Worm (Caenorhabditis elegans) whole organism, late embryonic: ENCODE results near the gene toc-1.

Experiments
- C38D4.7 ChIP-seq: fragments of 200-800 bp; sonication (Bioruptor generic); optimal IDR thresholded peaks from 2 replicates; lab custom pipeline; 2018; ENCODE audit warnings: mild to moderate bottlenecking, missing genetic modification characterization, moderate library complexity, missing compliant biosample characterization
- F13H6.1 ChIP-seq: sonication (generic microtip); optimal IDR thresholded peaks from 2 replicates; lab custom pipeline; 2016; ENCODE audit warnings: missing genetic modification characterization, missing compliant biosample characterization
- K09A11.1 ChIP-seq: sonication (generic microtip); optimal IDR thresholded peaks from 2 replicates; lab custom pipeline; 2017; ENCODE audit warnings: antibody characterized with exemption, mild to moderate bottlenecking, missing genetic modification characterization, missing compliant biosample characterization; ENCODE audit not compliant: insufficient read depth
- T23F11.4 ChIP-seq: fragments of 200-800 bp; sonication (Bioruptor generic); optimal IDR thresholded peaks from 2 replicates; lab custom pipeline; 2018; ENCODE audit warnings: mild to moderate bottlenecking, missing genetic modification characterization, missing compliant biosample characterization
- Y22D7AL.16 ChIP-seq: sonication (generic microtip); optimal IDR thresholded peaks from 2 replicates; lab custom pipeline; 2016; ENCODE audit warnings: missing genetic modification characterization, missing compliant biosample characterization
- ceh-18 ChIP-seq: sonication (generic microtip); optimal IDR thresholded peaks from 2 replicates; lab custom pipeline; 2016; ENCODE audit warnings: missing genetic modification characterization, missing compliant biosample characterization
- ceh-19 ChIP-seq: fragments of 200-800 bp; sonication (Bioruptor generic); optimal IDR thresholded peaks from 2 replicates; lab custom pipeline; 2018; ENCODE audit warnings: mild to moderate bottlenecking, missing genetic modification characterization, missing compliant biosample characterization
- ceh-24 ChIP-seq: sonication (generic microtip); optimal IDR thresholded peaks from 2 replicates; lab custom pipeline; 2016; ENCODE audit warnings: mild to moderate bottlenecking, missing genetic modification characterization, missing compliant biosample characterization
- ceh-30 ChIP-seq: fragments of 150-350 bp; optimal IDR thresholded peaks from 2 replicates; lab custom pipeline; 2014; ENCODE audit warnings: missing biosample characterization, missing genetic modification characterization
- ceh-31 ChIP-seq: sonication (generic microtip); optimal IDR thresholded peaks from 2 replicates; lab custom pipeline; 2016; ENCODE audit warnings: missing genetic modification characterization, missing compliant biosample characterization
- ceh-34 ChIP-seq: sonication (generic microtip); optimal IDR thresholded peaks from 2 replicates; lab custom pipeline; 2016; ENCODE audit warnings: mild to moderate bottlenecking, missing genetic modification characterization, missing compliant biosample characterization
- ceh-45 ChIP-seq: fragments of 200-800 bp; sonication (Bioruptor generic); IDR thresholded peaks from 2 replicates; pipeline ENCODE4 v1.3.6; 2022; ENCODE audit warnings: missing genetic modification reagents, missing genetic modification characterization, missing compliant biosample characterization
- ceh-48 ChIP-seq: sonication (generic microtip); optimal IDR thresholded peaks from 2 replicates; lab custom pipeline; 2016; ENCODE audit warnings: missing genetic modification characterization, inconsistent platforms, missing compliant biosample characterization
- ceh-6 ChIP-seq: fragments of 200-800 bp; sonication (Bioruptor generic); optimal IDR thresholded peaks from 2 replicates; lab custom pipeline; 2018; ENCODE audit warnings: mild to moderate bottlenecking, missing genetic modification characterization, missing compliant biosample characterization
- che-1 ChIP-seq: sonication (generic microtip); optimal IDR thresholded peaks from 2 replicates; lab custom pipeline; 2016; ENCODE audit warnings: mild to moderate bottlenecking, missing genetic modification characterization, missing compliant biosample characterization
- dmd-4 ChIP-seq: sonication (generic microtip); optimal IDR thresholded peaks from 2 replicates; lab custom pipeline; 2016; ENCODE audit warnings: borderline replicate concordance, missing genetic modification characterization, missing compliant biosample characterization
- elt-4 ChIP-seq: sonication (generic microtip); optimal IDR thresholded peaks from 2 replicates; lab custom pipeline; 2016; ENCODE audit warnings: missing genetic modification characterization, missing compliant biosample characterization
- ets-4 ChIP-seq: sonication (generic microtip); optimal IDR thresholded peaks from 2 replicates; lab custom pipeline; 2016; ENCODE audit warnings: missing genetic modification characterization, missing compliant biosample characterization
- eyg-1 ChIP-seq: sonication (generic microtip); optimal IDR thresholded peaks from 2 replicates; lab custom pipeline; 2016; ENCODE audit warnings: missing genotype, missing genetic modification characterization, missing compliant biosample characterization
- fax-1 ChIP-seq: sonication (generic microtip); optimal IDR thresholded peaks from 2 replicates; lab custom pipeline; 2016; ENCODE audit warnings: missing genotype, missing genetic modification characterization, missing compliant biosample characterization
- fkh-10 ChIP-seq: fragments of 150-350 bp; optimal IDR thresholded peaks from 2 replicates; lab custom pipeline; 2014; ENCODE audit warnings: missing biosample characterization, missing genetic modification reagents, missing genetic modification characterization
- gmeb-2 ChIP-seq: sonication (generic microtip); optimal IDR thresholded peaks from 2 replicates; lab custom pipeline; 2016; ENCODE audit warnings: missing genetic modification characterization, inconsistent platforms, missing compliant biosample characterization
- hlh-13 ChIP-seq: fragments of 200-800 bp; sonication (Bioruptor generic); optimal IDR thresholded peaks from 2 replicates; lab custom pipeline; 2018; ENCODE audit warnings: mild to moderate bottlenecking, missing genetic modification characterization, missing compliant biosample characterization
- hlh-30 ChIP-seq: sonication (generic microtip); optimal IDR thresholded peaks from 2 replicates; lab custom pipeline; 2017; ENCODE audit warnings: antibody characterized with exemption, missing genetic modification characterization, missing compliant biosample characterization; ENCODE audit not compliant: insufficient read depth
- hlh-6 ChIP-seq: sonication (generic microtip); optimal IDR thresholded peaks from 2 replicates; lab custom pipeline; 2016; ENCODE audit warnings: missing genotype, missing genetic modification characterization, missing compliant biosample characterization
- hlh-8 ChIP-seq: sonication (generic microtip); optimal IDR thresholded peaks from 2 replicates; lab custom pipeline; 2016; ENCODE audit warnings: missing genotype, missing genetic modification characterization, missing compliant biosample characterization
- lim-6 ChIP-seq: sonication (generic microtip); optimal IDR thresholded peaks from 2 replicates; lab custom pipeline; 2016; ENCODE audit warnings: missing genetic modification characterization, missing compliant biosample characterization
- madf-2 ChIP-seq: sonication (generic microtip); optimal IDR thresholded peaks from 2 replicates; lab custom pipeline; 2017; ENCODE audit warnings: missing genetic modification characterization, missing compliant biosample characterization
- mec-3 ChIP-seq: sonication (generic microtip); optimal IDR thresholded peaks from 2 replicates; lab custom pipeline; 2016; ENCODE audit warnings: borderline replicate concordance, missing genetic modification characterization, missing compliant biosample characterization
- nhr-11 ChIP-seq: fragments of 150-350 bp; optimal IDR thresholded peaks from 2 replicates; lab custom pipeline; 2014; ENCODE audit warnings: missing biosample characterization, missing genetic modification characterization
- nhr-232 ChIP-seq: sonication (generic microtip); optimal IDR thresholded peaks from 2 replicates; lab custom pipeline; 2016; ENCODE audit warnings: missing genetic modification characterization, missing compliant biosample characterization
- npax-4 ChIP-seq: sonication (generic microtip); optimal IDR thresholded peaks from 2 replicates; lab custom pipeline; 2016; ENCODE audit warnings: missing genetic modification characterization, missing compliant biosample characterization
- odd-2 ChIP-seq: sonication (generic microtip); optimal IDR thresholded peaks from 2 replicates; lab custom pipeline; 2017; ENCODE audit warnings: antibody characterized with exemption, mild to moderate bottlenecking, missing genetic modification characterization, missing compliant biosample characterization
- pag-3 ChIP-seq: sonication (generic microtip); optimal IDR thresholded peaks from 2 replicates; lab custom pipeline; 2016; ENCODE audit warnings: missing compliant biosample characterization, missing genetic modification characterization, borderline replicate concordance
- pax-1 ChIP-seq: fragments of 150-350 bp; optimal IDR thresholded peaks from 2 replicates; lab custom pipeline; 2014; ENCODE audit warnings: missing biosample characterization, missing genetic modification characterization
- pha-4 ChIP-seq: fragments of 150-350 bp; optimal IDR thresholded peaks from 2 replicates; lab custom pipeline; 2018; ENCODE audit warnings: missing biosample characterization, missing genetic modification reagents, missing genetic modification characterization
- pqm-1 ChIP-seq: sonication (generic microtip); optimal IDR thresholded peaks from 2 replicates; lab custom pipeline; 2016; ENCODE audit warnings: missing genetic modification characterization, missing compliant biosample characterization
- pros-1 ChIP-seq: fragments of 150-350 bp; optimal IDR thresholded peaks from 2 replicates; lab custom pipeline; 2014; ENCODE audit warnings: missing biosample characterization, missing genetic modification reagents, missing genetic modification characterization
- ref-2 ChIP-seq: sonication (generic microtip); optimal IDR thresholded peaks from 2 replicates; lab custom pipeline; 2016; ENCODE audit warnings: missing genetic modification characterization, missing compliant biosample characterization
- sox-2 ChIP-seq: fragments of 200-800 bp; sonication (Bioruptor generic); IDR thresholded peaks from 2 replicates; pipeline ENCODE4 v1.3.6; 2022; ENCODE audit warnings: missing genetic modification reagents, missing genetic modification characterization, missing compliant biosample characterization
- sox-4 ChIP-seq: sonication (generic microtip); optimal IDR thresholded peaks from 2 replicates; lab custom pipeline; 2017; ENCODE audit warnings: mild to moderate bottlenecking, missing genetic modification characterization, inconsistent platforms, missing compliant biosample characterization
- syd-9 ChIP-seq: sonication (generic microtip); optimal IDR thresholded peaks from 2 replicates; lab custom pipeline; 2016; ENCODE audit warnings: mild to moderate bottlenecking, missing genetic modification characterization, moderate library complexity, missing compliant biosample characterization
- tbx-2 ChIP-seq: sonication (generic microtip); optimal IDR thresholded peaks from 2 replicates; lab custom pipeline; 2016; ENCODE audit warnings: missing genetic modification characterization, missing compliant biosample characterization
- tbx-7 ChIP-seq: sonication (generic microtip); optimal IDR thresholded peaks from 2 replicates; lab custom pipeline; 2016; ENCODE audit warnings: missing genotype, missing genetic modification characterization, missing compliant biosample characterization
- ttx-3 ChIP-seq: sonication (generic microtip); optimal IDR thresholded peaks from 2 replicates; lab custom pipeline; 2016; ENCODE audit warnings: missing genetic modification reagents, missing genetic modification characterization, missing compliant biosample characterization
- unc-42 ChIP-seq: sonication (generic microtip); optimal IDR thresholded peaks from 2 replicates; lab custom pipeline; 2016; ENCODE audit warnings: missing genotype, missing genetic modification characterization, missing compliant biosample characterization
- unc-55 ChIP-seq: sonication (generic microtip); optimal IDR thresholded peaks from 2 replicates; lab custom pipeline; 2017; ENCODE audit warnings: missing biosample characterization, missing genetic modification reagents, missing genetic modification characterization
- unc-86 ChIP-seq: sonication (generic microtip); optimal IDR thresholded peaks from 2 replicates; lab custom pipeline; 2016; ENCODE audit warnings: missing genetic modification characterization, missing compliant biosample characterization
- zip-5 ChIP-seq: sonication (generic microtip); optimal IDR thresholded peaks from 2 replicates; lab custom pipeline; 2016; ENCODE audit warnings: missing genetic modification characterization, missing compliant biosample characterization
- ztf-16 ChIP-seq: sonication (generic microtip); optimal IDR thresholded peaks from 2 replicates; lab custom pipeline; 2017; ENCODE audit warnings: missing genetic modification characterization, missing compliant biosample characterization

The toc-1 gene

DNA sequence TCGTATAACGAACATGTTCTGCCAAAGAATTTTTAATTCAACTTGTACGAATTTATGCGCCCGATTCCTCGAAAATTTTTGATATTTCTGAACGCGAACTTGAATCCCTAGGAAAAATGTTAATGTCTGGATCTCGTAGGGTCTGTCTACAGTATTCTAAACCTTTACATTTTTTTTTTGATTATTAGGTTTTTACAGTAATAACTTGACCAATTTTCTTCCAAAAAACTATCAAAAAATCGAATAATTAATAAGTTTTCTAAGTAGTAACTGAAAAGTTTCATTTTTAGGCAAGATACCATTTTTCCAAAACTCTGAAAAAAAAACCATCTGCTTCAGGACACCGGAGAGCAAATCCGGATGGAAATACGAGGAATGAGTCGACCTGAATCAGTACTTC lies 19.2 kb downstream of the toc-1 start:
- TF ChIP-seq tbx-7 (tag; lab: Kevin White, UChicago) (no peak), K09A11.1 (tag; lab: Kevin White, UChicago) (no peak), ceh-19 (no peak), mec-3 (tag; lab: Kevin White, UChicago) (no peak), pqm-1 (tag; lab: Kevin White, UChicago) (no peak), hlh-13 (no peak), sox-4 (no peak), lim-6 (tag; lab: Kevin White, UChicago) (no peak)
- TF ChIP-seq, all 69 proteins: peak for 0

ce11 chrIII:5294867-5295266 lies 19.8 kb downstream of the toc-1 start:
- TF ChIP-seq pha-4 (tag; lab: Kevin White, UChicago) (no peak), ceh-45 (GFP tag; lab: Robert Waterston, UW) (peak; percentile 80), ets-4 (tag; lab: Kevin White, UChicago) (peak; percentile 88), tbx-2 (tag; lab: Kevin White, UChicago) (peak; percentile 83), hlh-30 (tag; lab: Kevin White, UChicago) (peak; percentile 33), ceh-31 (peak; percentile 57), sox-4 (peak; percentile 86), ref-2 (peak; percentile 87), nhr-11 (no peak), ceh-48 (tag; lab: Kevin White, UChicago) (peak; percentile 75), ceh-6 (peak; percentile 84), odd-2 (tag; lab: Kevin White, UChicago) (peak; percentile 67), hlh-6 (peak; percentile 94), T23F11.4 (GFP tag; lab: Kevin White, UChicago) (peak; percentile 81), ztf-16 (peak; percentile 81), ceh-24 (tag; lab: Kevin White, UChicago) (peak; percentile 41), ceh-19 (peak; percentile 87), unc-86 (tag; lab: Kevin White, UChicago) (peak; percentile 87), zip-5 (peak; percentile 33), gmeb-2 (tag; lab: Kevin White, UChicago) (peak; percentile 91), pros-1 (tag; lab: Kevin White, UChicago) (no peak), eyg-1 (tag; lab: Kevin White, UChicago) (peak; percentile 63), fax-1 (tag; lab: Kevin White, UChicago) (peak; percentile 87), Y22D7AL.16 (peak; percentile 80), hlh-8 (tag; lab: Kevin White, UChicago) (peak; percentile 73), pag-3 (tag; lab: Kevin White, UChicago) (no peak), elt-4 (tag; lab: Kevin White, UChicago) (no peak), K09A11.1 (tag; lab: Kevin White, UChicago) (peak; percentile 70), sox-2 (GFP tag; lab: Robert Waterston, UW) (peak; percentile 78), npax-4 (tag; lab: Kevin White, UChicago) (peak; percentile 79), pqm-1 (tag; lab: Kevin White, UChicago) (peak; percentile 81), C38D4.7 (GFP tag; lab: Kevin White, UChicago) (peak; percentile 85), ceh-18 (tag; lab: Kevin White, UChicago) (peak; percentile 85), ceh-30 (tag; lab: Kevin White, UChicago) (peak; percentile 60), nhr-232 (tag; lab: Kevin White, UChicago) (peak; percentile 85), dmd-4 (tag; lab: Kevin White, UChicago) (peak; percentile 73), pax-1 (tag; lab: Kevin White, UChicago) (no peak), fkh-10 (GFP tag; lab: Kevin White, UChicago) (peak; percentile 34), mec-3 (tag; lab: Kevin White, UChicago) (peak; percentile 44), che-1 (tag; lab: Kevin White, UChicago) (peak; percentile 90), F13H6.1 (tag; lab: Kevin White, UChicago) (peak; percentile 91), madf-2 (tag; lab: Kevin White, UChicago) (peak; percentile 77), unc-42 (no peak), tbx-7 (tag; lab: Kevin White, UChicago) (peak; percentile 13), unc-55 (GFP tag; lab: Kevin White, UChicago) (no peak), ttx-3 (tag; lab: Kevin White, UChicago) (peak; percentile 85), syd-9 (peak; percentile 91), ceh-34 (tag; lab: Kevin White, UChicago) (peak; percentile 94)
